Worm (Caenorhabditis elegans): ENCODE measurements around the gene F21C10.1.
"Not testable (repeated sequence)": the region's sequence is repeated elsewhere in the genome, so short reads cannot be mapped to it uniquely, and the experiment has no call there.

- not testable (repeated sequence) for TF ChIP-seq lin-39 (tag; optimal IDR thresholded peaks at IDR 0.05); fos-1 (tag; optimal IDR thresholded peaks at IDR 0.05); nhr-23 (tag; optimal IDR thresholded peaks at IDR 0.05); lin-13 (GFP tag; optimal IDR thresholded peaks at IDR 0.05); mdl-1 (tag; optimal IDR thresholded peaks at IDR 0.05); unc-62 (GFP tag; optimal IDR thresholded peaks at IDR 0.05); snpc-4 (tag; optimal IDR thresholded peaks at IDR 0.05); nhr-12 (tag; optimal IDR thresholded peaks at IDR 0.05); blmp-1 (tag; optimal IDR thresholded peaks at IDR 0.05; ENCODE audit: insufficient read depth)
Measured at ce11 chrV:9159146-9159717, 27.1 kb downstream of the F21C10.1 start.

Data from whole organism, L2 larva.